Worm (Caenorhabditis elegans) whole organism, young adult: ENCODE measurements around the gene srt-22.

Experiments used
- F52B5.7 ChIP-seq: sonication (generic microtip); optimal IDR thresholded peaks from 2 replicates; lab custom pipeline; 2016; ENCODE audit warnings: mild to moderate bottlenecking, missing genetic modification characterization, missing compliant biosample characterization
- F55B11.4 ChIP-seq: sonication (generic microtip); optimal IDR thresholded peaks from 2 replicates; lab custom pipeline; 2016; ENCODE audit warnings: missing compliant biosample characterization, missing genetic modification characterization, borderline replicate concordance; ENCODE audit not compliant: insufficient read depth
- Y56A3A.18 ChIP-seq: fragments of 200-800 bp; sonication (Bioruptor generic); IDR thresholded peaks from 2 replicates; pipeline ENCODE4 v1.3.6; 2022; ENCODE audit warnings: missing genetic modification reagents, missing genetic modification characterization, missing compliant biosample characterization
- ama-1 ChIP-seq, 3 experiments: fragments of 150-350 bp in 1 of 3; sonication (generic microtip) in 2 of 3; optimal IDR thresholded peaks; 2 replicates each; lab custom pipeline; 2014 to 2018; ENCODE audit warnings: missing biosample characterization in 2 of 3, missing genetic modification characterization in 2 of 3, missing genetic modification reagents in 2 of 3
- ceh-40 ChIP-seq: fragments of 200-800 bp; sonication (Bioruptor generic); IDR thresholded peaks from 2 replicates; pipeline ENCODE4 v1.3.6; 2022; ENCODE audit warnings: missing genetic modification characterization, missing compliant biosample characterization
- egl-18 ChIP-seq: fragments of 200-800 bp; sonication (Bioruptor generic); IDR thresholded peaks from 2 replicates; pipeline ENCODE4 v1.3.6; 2022; ENCODE audit warnings: missing genetic modification reagents, missing genetic modification characterization, missing compliant biosample characterization
- hlh-26 ChIP-seq: fragments of 200-800 bp; sonication (Bioruptor generic); conservative IDR thresholded peaks from 2 replicates; pipeline ENCODE4 v1.3.6; 2022; ENCODE audit warnings: missing genetic modification reagents, missing genetic modification characterization, missing compliant biosample characterization
- hsf-1 ChIP-seq: fragments of 200-800 bp; sonication (Bioruptor generic); IDR thresholded peaks from 2 replicates; pipeline ENCODE4 v1.3.6; 2022; ENCODE audit warnings: missing genetic modification reagents, missing genetic modification characterization, missing compliant biosample characterization
- lin-35 ChIP-seq, 3 experiments: fragments of 150-350 bp in 2 of 3; sonication (generic microtip) in 1 of 3; optimal IDR thresholded peaks; 2 replicates each; lab custom pipeline; 2014 to 2018; ENCODE audit warnings: missing biosample characterization in 3 of 3, missing genetic modification characterization in 3 of 3, missing genetic modification reagents in 3 of 3
- lsy-27 ChIP-seq: sonication (generic microtip); optimal IDR thresholded peaks from 2 replicates; lab custom pipeline; 2017; ENCODE audit warnings: missing genetic modification characterization, mild to moderate bottlenecking, missing compliant biosample characterization, antibody characterized with exemption, missing genotype, borderline replicate concordance; ENCODE audit not compliant: insufficient read depth
- mxl-1 ChIP-seq: sonication (generic microtip); optimal IDR thresholded peaks from 2 replicates; lab custom pipeline; 2016; ENCODE audit warnings: missing genetic modification characterization, missing compliant biosample characterization
- pha-4 ChIP-seq: fragments of 150-350 bp; sonication (generic microtip); optimal IDR thresholded peaks from 2 replicates; lab custom pipeline; 2014; ENCODE audit warnings: missing biosample characterization, missing genetic modification reagents, missing genetic modification characterization
- snpc-1.1 ChIP-seq: sonication (generic microtip); optimal IDR thresholded peaks from 2 replicates; lab custom pipeline; 2017; ENCODE audit warnings: missing genetic modification characterization, mild to moderate bottlenecking, missing compliant biosample characterization, antibody characterized with exemption, moderate library complexity, missing genotype, missing genetic modification reagents; ENCODE audit not compliant: insufficient read depth
- ztf-26 ChIP-seq: sonication (generic microtip); optimal IDR thresholded peaks from 2 replicates; lab custom pipeline; 2017; ENCODE audit warnings: missing genetic modification characterization, missing compliant biosample characterization

DNA sequence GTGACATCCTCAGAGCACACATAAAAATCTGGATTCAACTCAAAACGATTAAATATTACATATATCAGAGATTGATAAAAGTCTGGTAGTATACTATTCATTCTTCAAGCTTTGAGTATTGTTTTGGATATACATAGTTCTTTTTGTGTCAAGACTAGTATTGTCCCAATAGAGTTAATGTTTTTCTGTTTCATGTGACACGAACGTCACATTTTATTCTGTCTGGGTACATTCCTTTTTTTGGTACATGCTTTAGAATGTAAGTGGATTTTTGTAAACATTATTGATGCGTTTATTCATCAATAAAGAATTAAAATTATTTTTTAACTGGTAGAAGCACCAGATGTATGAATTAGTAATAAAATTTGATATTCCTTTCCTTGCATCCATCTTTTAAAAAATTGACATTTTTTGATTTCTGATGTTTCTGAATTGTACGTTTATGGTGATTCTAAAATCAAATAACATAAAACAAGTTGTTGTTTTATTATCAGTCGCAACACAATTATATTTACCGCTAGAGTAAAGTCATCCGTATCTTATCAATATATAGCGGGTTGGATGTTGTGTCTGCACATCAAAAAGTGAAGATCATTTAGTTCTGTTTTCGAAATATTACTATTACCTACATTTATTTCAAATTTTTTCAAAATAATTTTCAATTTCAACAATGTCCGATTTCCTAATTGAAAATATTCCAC, at the start of gene srt-22, which contains the start of gene nhr-246:
- no peak for TF ChIP-seq snpc-1.1
- TF ChIP-seq mxl-1 = no peak
- no peak for TF ChIP-seq pha-4 (tag; lab: Kevin White, UChicago)
- TF ChIP-seq F55B11.4 = no peak
- TF ChIP-seq ama-1 (optimal IDR thresholded peaks at IDR 0.05; lab: Kevin White, UChicago) = no peak
- no peak for TF ChIP-seq ama-1 (GFP tag; optimal IDR thresholded peaks at IDR 0.05; lab: Kevin White, UChicago)
- TF ChIP-seq F52B5.7 (tag; lab: Kevin White, UChicago) = no peak
- TF ChIP-seq egl-18 (GFP tag; lab: Robert Waterston, UW) = no peak
- TF ChIP-seq ceh-40 (GFP tag; lab: Robert Waterston, UW) = no peak
- TF ChIP-seq hsf-1 (GFP tag; lab: Robert Waterston, UW) = no peak
- TF ChIP-seq lsy-27 = no peak
- no peak for TF ChIP-seq lin-35 (GFP tag; optimal IDR thresholded peaks at IDR 0.05; lab: Kevin White, UChicago)
- no peak for TF ChIP-seq ztf-26 (tag; lab: Kevin White, UChicago)
- no peak for TF ChIP-seq hlh-26
- TF ChIP-seq Y56A3A.18 (GFP tag; lab: Robert Waterston, UW) = no peak
